Fruit fly (Drosophila melanogaster) whole organism, wandering third instar larva: Measurements from ENCODE around the gene CG9263.

Experiments used
- Abd-B ChIP-seq: fragments of >200 bp; optimal IDR thresholded peaks from 2 replicates; lab custom pipeline; 2017; ENCODE audit warnings: missing biosample characterization, missing genetic modification characterization
- CG32264 ChIP-seq: fragments of 200-800 bp; sonication (Bioruptor generic); optimal IDR thresholded peaks from 2 replicates; lab custom pipeline; 2016; ENCODE audit warnings: missing biosample characterization, missing genetic modification characterization
- Hr78 ChIP-seq: fragments of >200 bp; optimal IDR thresholded peaks from 2 replicates; lab custom pipeline; 2017; ENCODE audit warnings: missing biosample characterization, missing genetic modification characterization
- Jra ChIP-seq: sonication (Bioruptor generic); optimal IDR thresholded peaks from 2 replicates; lab custom pipeline; 2016; ENCODE audit warnings: missing biosample characterization, missing genetic modification characterization
- N ChIP-seq: fragments of >200 bp; optimal IDR thresholded peaks from 2 replicates; lab custom pipeline; 2018; ENCODE audit warnings: missing biosample characterization, missing external identifiers, missing genetic modification characterization
- OdsH ChIP-seq: fragments of 200-800 bp; sonication (Bioruptor generic); optimal IDR thresholded peaks from 2 replicates; lab custom pipeline; 2016; ENCODE audit warnings: missing biosample characterization, mild to moderate bottlenecking, missing genetic modification characterization
- Sp1 ChIP-seq: fragments of 200-800 bp; sonication (Bioruptor generic); optimal IDR thresholded peaks from 3 replicates; lab custom pipeline; 2019; ENCODE audit warnings: missing biosample characterization, mild to moderate bottlenecking, missing genetic modification characterization, moderate library complexity
- br ChIP-seq: fragments of 200-800 bp; sonication (Bioruptor generic); optimal IDR thresholded peaks from 2 replicates; lab custom pipeline; 2016; ENCODE audit warnings: missing biosample characterization, missing genetic modification characterization
- dsf ChIP-seq: sonication (Bioruptor generic); optimal IDR thresholded peaks from 2 replicates; lab custom pipeline; 2016; ENCODE audit warnings: missing biosample characterization, missing genetic modification characterization, borderline replicate concordance
- fru ChIP-seq: fragments of 200-800 bp; sonication (Bioruptor generic); optimal IDR thresholded peaks from 3 replicates; lab custom pipeline; 2016; ENCODE audit warnings: missing biosample characterization, mild to moderate bottlenecking, missing genetic modification characterization
- pan ChIP-seq: fragments of >200 bp; optimal IDR thresholded peaks from 2 replicates; lab custom pipeline; 2017
- psq ChIP-seq: fragments of 200-800 bp; sonication (Bioruptor generic); optimal IDR thresholded peaks from 3 replicates; lab custom pipeline; 2017; ENCODE audit warnings: missing biosample characterization, mild to moderate bottlenecking, missing genetic modification characterization, moderate library complexity
- usp ChIP-seq: fragments of >200 bp; optimal IDR thresholded peaks from 2 replicates; lab custom pipeline; 2017; ENCODE audit warnings: missing biosample characterization, missing genetic modification characterization
- woc ChIP-seq: sonication (Bioruptor generic); optimal IDR thresholded peaks from 2 replicates; lab custom pipeline; 2016; ENCODE audit warnings: missing biosample characterization, mild to moderate bottlenecking, missing genetic modification characterization

DNA sequence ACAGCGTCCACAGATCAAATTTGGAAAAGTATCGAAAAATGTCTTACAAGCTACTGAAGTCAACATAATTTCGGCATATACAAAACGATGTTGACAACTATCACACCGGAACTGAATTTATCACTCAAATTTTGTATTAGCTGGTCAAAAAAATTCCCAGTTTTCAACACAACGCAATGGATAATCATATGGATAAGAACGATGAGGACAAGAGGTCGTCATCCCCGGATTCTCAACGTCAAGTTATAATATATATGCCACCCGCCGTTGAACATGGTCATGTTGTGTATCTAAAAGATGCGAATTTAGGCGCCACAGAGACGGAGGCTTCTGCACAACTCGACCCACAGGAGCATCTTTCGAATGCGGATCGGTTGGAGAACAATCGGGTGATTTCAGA lies at the start of gene CG9263:
- no peak for TF ChIP-seq fru (GFP tag; lab: Kevin White, UChicago)
- no peak for TF ChIP-seq psq (GFP tag; lab: Kevin White, UChicago)
- no peak for TF ChIP-seq pan (lab: Kevin White, UChicago)
- no peak for TF ChIP-seq woc (GFP tag; lab: Kevin White, UChicago)
- no peak for TF ChIP-seq OdsH (GFP tag; lab: Kevin White, UChicago)
- no peak for TF ChIP-seq N
- no peak for TF ChIP-seq usp
- no peak for TF ChIP-seq Abd-B
- TF ChIP-seq dsf = no peak
- TF ChIP-seq Jra = no peak
- no peak for TF ChIP-seq br (GFP tag; lab: Kevin White, UChicago)
- no peak for TF ChIP-seq Sp1
- TF ChIP-seq Hr78 = no peak
- TF ChIP-seq CG32264 (GFP tag; lab: Kevin White, UChicago) = no peak
